Worm (Caenorhabditis elegans) whole organism, L2 larva: ENCODE measurements around the gene F42A10.5.
A peak's percentile ranks its signal among the peaks of the same experiment; 100 is the strongest.

Source experiments
- C34F6.9 ChIP-seq: fragments of 150-350 bp; optimal IDR thresholded peaks from 2 replicates; lab custom pipeline; 2014; ENCODE audit warnings: missing biosample characterization, missing genetic modification characterization
- F13H6.1 ChIP-seq: sonication (generic microtip); optimal IDR thresholded peaks from 2 replicates; lab custom pipeline; 2016; ENCODE audit warnings: missing genetic modification characterization, missing compliant biosample characterization
- R02D3.7 ChIP-seq: fragments of 150-350 bp; optimal IDR thresholded peaks from 2 replicates; lab custom pipeline; 2014; ENCODE audit warnings: missing biosample characterization, missing genetic modification characterization
- Y55F3AM.14 ChIP-seq: fragments of 200-800 bp; sonication (Bioruptor generic); optimal IDR thresholded peaks from 2 replicates; lab custom pipeline; 2018; ENCODE audit warnings: mild to moderate bottlenecking, missing genetic modification characterization, missing compliant biosample characterization
- ZK546.5 ChIP-seq: sonication (generic microtip); optimal IDR thresholded peaks from 2 replicates; lab custom pipeline; 2017; ENCODE audit warnings: missing biosample characterization, missing genetic modification characterization
- alr-1 ChIP-seq: fragments of 150-350 bp; optimal IDR thresholded peaks from 2 replicates; lab custom pipeline; 2014; ENCODE audit warnings: missing biosample characterization, missing genetic modification characterization
- aly-2 ChIP-seq: fragments of 150-350 bp; optimal IDR thresholded peaks from 2 replicates; lab custom pipeline; 2014; ENCODE audit warnings: missing biosample characterization, missing genetic modification characterization
- blmp-1 ChIP-seq: sonication (generic microtip); optimal IDR thresholded peaks from 2 replicates; lab custom pipeline; 2017; ENCODE audit warnings: missing genetic modification characterization, mild to moderate bottlenecking, missing compliant biosample characterization, antibody characterized with exemption, moderate library complexity; ENCODE audit not compliant: insufficient read depth
- ceh-16 ChIP-seq: fragments of 150-350 bp; optimal IDR thresholded peaks from 2 replicates; lab custom pipeline; 2014; ENCODE audit warnings: missing biosample characterization, missing genetic modification characterization
- ceh-82 ChIP-seq: fragments of 150-350 bp; optimal IDR thresholded peaks from 2 replicates; lab custom pipeline; 2014; ENCODE audit warnings: missing biosample characterization, missing genetic modification characterization
- crh-2 ChIP-seq: sonication (generic microtip); optimal IDR thresholded peaks from 2 replicates; lab custom pipeline; 2017; ENCODE audit warnings: missing biosample characterization, missing genetic modification characterization
- dmd-4 ChIP-seq: sonication (generic microtip); optimal IDR thresholded peaks from 2 replicates; lab custom pipeline; 2017; ENCODE audit warnings: missing biosample characterization, missing genetic modification characterization
- egl-27 ChIP-seq: sonication (generic microtip); optimal IDR thresholded peaks from 3 replicates; lab custom pipeline; 2017; ENCODE audit warnings: missing biosample characterization, missing genetic modification reagents, missing genetic modification characterization
- elt-1 ChIP-seq: fragments of 150-350 bp; optimal IDR thresholded peaks from 2 replicates; lab custom pipeline; 2014; ENCODE audit warnings: missing biosample characterization, missing genetic modification characterization
- elt-3 ChIP-seq: sonication (generic microtip); optimal IDR thresholded peaks from 2 replicates; lab custom pipeline; 2017; ENCODE audit warnings: missing biosample characterization, missing genetic modification characterization
- fos-1 ChIP-seq: fragments of 150-350 bp; optimal IDR thresholded peaks from 2 replicates; lab custom pipeline; 2014; ENCODE audit warnings: missing biosample characterization, missing genetic modification characterization
- gmeb-1 ChIP-seq: fragments of 150-350 bp; optimal IDR thresholded peaks from 2 replicates; lab custom pipeline; 2014; ENCODE audit warnings: missing biosample characterization, missing genetic modification characterization
- lin-39 ChIP-seq: fragments of 150-350 bp; optimal IDR thresholded peaks from 2 replicates; lab custom pipeline; 2014; ENCODE audit warnings: missing biosample characterization, missing genetic modification reagents, missing genetic modification characterization
- lsy-2 ChIP-seq, 2 experiments: fragments of 150-350 bp in 1 of 2; sonication (generic microtip) in 1 of 2; optimal IDR thresholded peaks; 2 replicates each; lab custom pipeline; 2014 to 2017; ENCODE audit warnings: missing biosample characterization in 2 of 2, missing genetic modification characterization in 2 of 2
- mdl-1 ChIP-seq, 2 experiments: fragments of 150-350 bp in 1 of 2; sonication (generic microtip) in 1 of 2; optimal IDR thresholded peaks; 2 replicates each; lab custom pipeline; 2017; ENCODE audit warnings: missing biosample characterization in 2 of 2, missing genetic modification characterization in 2 of 2
- nhr-11 ChIP-seq: fragments of 150-350 bp; optimal IDR thresholded peaks from 2 replicates; lab custom pipeline; 2014; ENCODE audit warnings: missing biosample characterization, missing genetic modification characterization
- nhr-12 ChIP-seq: fragments of 150-350 bp; optimal IDR thresholded peaks from 2 replicates; lab custom pipeline; 2014; ENCODE audit warnings: missing biosample characterization, missing genetic modification characterization
- nhr-129 ChIP-seq: fragments of 150-350 bp; optimal IDR thresholded peaks from 2 replicates; lab custom pipeline; 2014; ENCODE audit warnings: missing biosample characterization, missing genetic modification characterization
- nhr-21 ChIP-seq: fragments of 150-350 bp; optimal IDR thresholded peaks from 2 replicates; lab custom pipeline; 2014; ENCODE audit warnings: missing biosample characterization, missing genetic modification characterization
- nhr-23 ChIP-seq: fragments of 150-350 bp; optimal IDR thresholded peaks from 2 replicates; lab custom pipeline; 2014; ENCODE audit warnings: missing biosample characterization, missing genetic modification reagents, missing genetic modification characterization
- nhr-237 ChIP-seq: fragments of 150-350 bp; optimal IDR thresholded peaks from 2 replicates; lab custom pipeline; 2014; ENCODE audit warnings: missing biosample characterization, missing genetic modification characterization
- nhr-25 ChIP-seq: fragments of 150-350 bp; sonication (generic microtip); optimal IDR thresholded peaks from 3 replicates; lab custom pipeline; 2014; ENCODE audit warnings: missing biosample characterization, missing genetic modification characterization
- nhr-6 ChIP-seq: fragments of 150-350 bp; optimal IDR thresholded peaks from 2 replicates; lab custom pipeline; 2014; ENCODE audit warnings: missing biosample characterization, missing genetic modification characterization
- nhr-77 ChIP-seq: fragments of 150-350 bp; optimal IDR thresholded peaks from 2 replicates; lab custom pipeline; 2014; ENCODE audit warnings: missing biosample characterization, missing genetic modification characterization
- peb-1 ChIP-seq: fragments of 150-350 bp; optimal IDR thresholded peaks from 2 replicates; lab custom pipeline; 2014; ENCODE audit warnings: missing biosample characterization, missing genetic modification characterization
- sem-4 ChIP-seq: fragments of 150-350 bp; optimal IDR thresholded peaks from 2 replicates; lab custom pipeline; 2014; ENCODE audit warnings: missing biosample characterization, missing genetic modification reagents, missing genetic modification characterization
- skn-1 ChIP-seq: sonication (generic microtip); optimal IDR thresholded peaks from 2 replicates; lab custom pipeline; 2017; ENCODE audit warnings: missing biosample characterization, missing genetic modification characterization
- sma-3 ChIP-seq: sonication (generic microtip); optimal IDR thresholded peaks from 2 replicates; lab custom pipeline; 2016; ENCODE audit warnings: missing genetic modification reagents, missing genetic modification characterization, missing compliant biosample characterization
- sma-9 ChIP-seq, 2 experiments: fragments of 150-350 bp in 1 of 2; sonication (generic microtip) in 1 of 2; optimal IDR thresholded peaks; 2 replicates each; lab custom pipeline; 2014 to 2016; ENCODE audit warnings: missing genetic modification characterization in 2 of 2, mild to moderate bottlenecking in 1 of 2, missing biosample characterization in 1 of 2, missing compliant biosample characterization in 1 of 2, missing genetic modification reagents in 1 of 2, moderate library complexity in 1 of 2
- snpc-4 ChIP-seq: fragments of 150-350 bp; optimal IDR thresholded peaks from 2 replicates; lab custom pipeline; 2014; ENCODE audit warnings: missing biosample characterization, missing genetic modification characterization
- unc-39 ChIP-seq: fragments of 150-350 bp; optimal IDR thresholded peaks from 2 replicates; lab custom pipeline; 2014; ENCODE audit warnings: missing biosample characterization, missing genetic modification characterization
- unc-55 ChIP-seq: fragments of 150-350 bp; sonication (generic microtip); optimal IDR thresholded peaks from 3 replicates; lab custom pipeline; 2014; ENCODE audit warnings: missing biosample characterization, missing genetic modification reagents, missing genetic modification characterization
- zag-1 ChIP-seq: fragments of 150-350 bp; optimal IDR thresholded peaks from 2 replicates; lab custom pipeline; 2014; ENCODE audit warnings: missing biosample characterization, missing genetic modification characterization
- ztf-1 ChIP-seq: fragments of 200-800 bp; sonication (Bioruptor generic); conservative IDR thresholded peaks from 2 replicates; pipeline ENCODE4 v1.3.6; 2022; ENCODE audit warnings: missing genetic modification characterization, missing compliant biosample characterization
- ztf-11 ChIP-seq: sonication (generic microtip); optimal IDR thresholded peaks from 2 replicates; lab custom pipeline; 2017; ENCODE audit warnings: missing biosample characterization, missing genetic modification characterization

Gene F42A10.5

DNA sequence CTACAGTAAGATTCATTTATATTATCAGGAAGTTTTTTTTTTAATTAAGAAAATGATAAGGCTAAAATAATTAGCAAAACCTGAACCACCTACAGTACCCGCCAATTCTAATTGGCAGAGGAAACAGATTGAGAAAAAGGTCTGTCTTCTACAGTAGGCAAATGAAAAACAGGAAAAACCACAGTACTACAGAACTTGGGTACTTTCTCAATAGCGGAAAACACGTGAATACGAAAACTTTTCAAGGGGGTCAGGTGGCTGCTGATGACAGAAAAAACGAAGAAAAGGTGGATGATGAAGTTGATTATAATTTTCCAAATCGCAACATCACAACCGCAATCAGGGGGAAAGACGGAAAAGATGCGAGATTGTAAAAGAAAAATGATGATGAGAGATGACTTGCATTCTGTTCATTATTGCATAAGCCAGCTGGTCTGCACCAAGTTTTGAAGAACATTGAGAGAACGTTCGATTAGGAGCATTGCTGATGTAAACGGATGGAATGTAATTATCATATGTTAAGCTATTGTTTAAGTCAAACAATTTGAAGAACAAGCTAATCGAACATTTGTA is 28.8 kb downstream of the F42A10.5 start:
- peak in 1 of 2 experiments; percentile 33 for TF ChIP-seq lsy-2 (tag; optimal IDR thresholded peaks at IDR 0.05; lab: Kevin White, UChicago)
- no peak for TF ChIP-seq zag-1 (tag; lab: Kevin White, UChicago)
- TF ChIP-seq mdl-1 (tag; optimal IDR thresholded peaks at IDR 0.05; lab: Kevin White, UChicago): peak in 1 of 2 experiments; percentile 59
- TF ChIP-seq blmp-1 (tag; lab: Kevin White, UChicago): peak; percentile 13
- TF ChIP-seq elt-1 (tag; lab: Kevin White, UChicago): no peak
- peak; percentile 97 for TF ChIP-seq nhr-129 (tag; lab: Kevin White, UChicago)
- TF ChIP-seq sma-9 (GFP tag; optimal IDR thresholded peaks at IDR 0.05; lab: Kevin White, UChicago): peak; percentile 24
- TF ChIP-seq sma-9 (tag; optimal IDR thresholded peaks at IDR 0.05; lab: Kevin White, UChicago): no peak
- peak; percentile 0 for TF ChIP-seq sma-3
- TF ChIP-seq alr-1 (tag; lab: Kevin White, UChicago): no peak
- TF ChIP-seq nhr-21 (tag; lab: Kevin White, UChicago): peak; percentile 35
- peak; percentile 10 for TF ChIP-seq gmeb-1 (tag; lab: Kevin White, UChicago)
- TF ChIP-seq sem-4: no peak
- TF ChIP-seq R02D3.7 (tag; lab: Kevin White, UChicago): no peak

DNA sequence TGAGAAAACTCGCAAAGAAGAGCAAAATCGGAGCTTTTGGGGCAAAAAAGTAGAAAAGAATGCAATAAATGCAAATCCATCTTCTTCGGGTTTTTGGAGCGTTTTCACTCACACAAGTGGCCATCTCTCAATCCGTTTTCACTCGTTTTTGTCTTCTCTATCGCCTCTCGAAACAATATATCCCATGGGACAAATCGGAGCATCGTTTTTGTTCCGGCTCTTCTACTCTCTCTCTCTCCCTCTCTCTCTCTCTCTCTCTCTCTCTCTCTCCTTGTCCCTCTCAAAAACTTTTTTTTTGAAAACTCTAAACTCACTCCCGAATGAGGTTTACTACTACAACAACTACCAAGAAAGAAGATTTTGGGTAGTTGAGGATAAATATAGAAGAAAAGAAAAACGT is 31.7 kb downstream of the F42A10.5 start:
- TF ChIP-seq C34F6.9 (tag; lab: Kevin White, UChicago): peak; percentile 54
- no peak for TF ChIP-seq fos-1 (tag; lab: Kevin White, UChicago)
- peak; percentile 34 for TF ChIP-seq crh-2 (tag; lab: Kevin White, UChicago)
- peak in 1 of 2 experiments; percentile 46 for TF ChIP-seq lsy-2 (tag; optimal IDR thresholded peaks at IDR 0.05; lab: Kevin White, UChicago)
- peak; percentile 20 for TF ChIP-seq nhr-129 (tag; lab: Kevin White, UChicago)
- TF ChIP-seq, all 48 proteins: peak for 4

DNA sequence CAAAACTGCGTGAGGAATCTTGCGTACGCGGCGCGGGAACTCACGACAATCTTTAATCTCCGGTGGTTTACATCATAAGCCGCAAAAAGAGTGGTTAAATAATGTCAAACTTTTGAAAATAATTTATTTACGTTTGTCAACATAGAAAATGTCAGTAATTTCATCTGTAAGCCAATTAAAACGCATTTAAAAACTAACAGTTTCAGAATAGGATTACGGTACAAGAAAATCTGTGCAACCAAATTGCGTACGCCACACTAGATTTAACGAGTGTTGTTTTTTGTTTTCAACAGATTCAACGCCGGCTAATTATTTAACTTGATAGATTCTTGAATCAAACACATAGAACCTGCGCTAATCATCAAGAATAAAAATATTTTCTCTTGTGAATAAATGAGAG is 32.5 kb downstream of the F42A10.5 start:
- TF ChIP-seq nhr-77 (tag; lab: Kevin White, UChicago) (no peak), elt-3 (tag; lab: Kevin White, UChicago) (no peak), R02D3.7 (tag; lab: Kevin White, UChicago) (no peak), crh-2 (tag; lab: Kevin White, UChicago) (no peak), gmeb-1 (tag; lab: Kevin White, UChicago) (no peak)

DNA sequence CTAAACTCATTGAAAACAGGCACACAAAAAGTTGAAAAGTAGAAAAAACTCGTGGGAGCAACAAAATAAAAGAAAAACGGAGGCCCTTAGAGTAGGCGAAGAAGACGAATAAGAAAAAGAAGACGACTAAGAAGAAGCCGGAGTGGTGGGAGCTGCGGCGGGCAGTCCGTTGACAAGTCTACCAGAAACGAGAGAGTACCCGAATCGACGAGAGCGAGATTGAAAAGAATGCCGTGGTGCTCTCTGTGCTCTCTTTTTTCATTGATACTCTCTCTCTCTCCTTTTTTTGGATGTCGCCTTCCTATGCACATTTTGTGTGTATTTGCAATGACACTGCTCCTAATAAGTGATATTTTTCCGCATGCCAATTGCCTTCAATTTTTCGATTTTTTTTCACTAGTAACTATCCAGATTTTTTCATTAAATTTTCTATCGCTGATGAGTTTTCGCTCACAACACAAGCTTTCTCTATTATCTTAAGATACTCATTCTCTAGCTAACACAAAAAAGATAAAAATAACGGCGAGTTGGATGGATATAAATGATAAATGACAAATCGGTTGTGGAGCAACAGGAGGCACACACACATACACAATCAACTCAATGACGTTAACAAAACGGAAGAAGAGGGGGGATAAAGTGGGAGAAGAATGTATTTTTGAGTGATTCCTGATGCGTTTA is 33.2 kb downstream of the F42A10.5 start:
- TF ChIP-seq dmd-4 (tag; lab: Kevin White, UChicago) (no peak), zag-1 (tag; lab: Kevin White, UChicago) (peak; percentile 55), unc-39 (tag; lab: Kevin White, UChicago) (no peak), mdl-1 (tag; optimal IDR thresholded peaks at IDR 0.05; lab: Kevin White, UChicago) (no peak), unc-55 (peak; percentile 60), snpc-4 (no peak), egl-27 (no peak), lin-39 (no peak), skn-1 (tag; lab: Kevin White, UChicago) (no peak), ceh-82 (no peak), nhr-129 (tag; lab: Kevin White, UChicago) (peak; percentile 14), ztf-1 (GFP tag; lab: Robert Waterston, UW) (no peak), aly-2 (tag; lab: Kevin White, UChicago) (no peak), nhr-12 (no peak), nhr-11 (no peak), peb-1 (tag; lab: Kevin White, UChicago) (no peak), crh-2 (tag; lab: Kevin White, UChicago) (peak; percentile 59), C34F6.9 (tag; lab: Kevin White, UChicago) (peak; percentile 48), F13H6.1 (tag; lab: Kevin White, UChicago) (peak; percentile 53), ZK546.5 (tag; lab: Kevin White, UChicago) (no peak), nhr-23 (tag; lab: Kevin White, UChicago) (no peak), nhr-237 (no peak), sem-4 (peak; percentile 14), elt-3 (tag; lab: Kevin White, UChicago) (no peak), ztf-11 (no peak), alr-1 (tag; lab: Kevin White, UChicago) (no peak), elt-1 (tag; lab: Kevin White, UChicago) (no peak), nhr-6 (tag; lab: Kevin White, UChicago) (no peak), Y55F3AM.14 (GFP tag; lab: Kevin White, UChicago) (no peak), lsy-2 (tag; optimal IDR thresholded peaks at IDR 0.05; lab: Kevin White, UChicago) (peak in 1 of 2 experiments; percentile 12), blmp-1 (tag; lab: Kevin White, UChicago) (no peak), sma-9 (GFP tag; optimal IDR thresholded peaks at IDR 0.05; lab: Kevin White, UChicago) (peak; percentile 45), sma-9 (tag; optimal IDR thresholded peaks at IDR 0.05; lab: Kevin White, UChicago) (no peak), nhr-25 (tag; lab: Kevin White, UChicago) (no peak), ceh-16 (tag; lab: Kevin White, UChicago) (no peak)
